Fruit fly (Drosophila melanogaster) Kc167 (cell line): ENCODE results near the gene Trx2.

Source experiments
- insv ChIP-seq: fragments of >200 bp; optimal IDR thresholded peaks from 3 replicates; lab custom pipeline; 2018; ENCODE audit warnings: missing external identifiers
- psq ChIP-seq: fragments of >200 bp; optimal IDR thresholded peaks from 2 replicates; lab custom pipeline; 2017; ENCODE audit warnings: missing external identifiers

DNA sequence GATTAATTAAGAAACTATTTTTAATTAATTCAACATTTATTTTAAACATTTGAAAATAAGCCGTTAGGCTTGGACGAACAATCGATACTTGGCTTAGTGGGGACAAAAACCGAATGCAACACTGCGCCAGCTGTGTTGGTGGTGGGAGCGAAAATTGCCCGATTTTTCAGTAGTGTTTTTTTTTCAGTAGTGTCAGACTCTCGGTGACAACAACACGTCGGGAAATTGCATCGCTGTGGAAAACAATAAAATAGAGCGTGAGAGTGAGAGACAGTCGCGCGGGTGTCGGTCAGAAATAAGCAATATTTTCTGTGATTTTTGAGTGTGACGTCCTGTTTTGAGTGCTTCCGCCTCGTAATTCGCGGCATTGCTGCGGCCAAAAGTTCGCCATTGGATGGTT, 3.7 kb downstream of the Trx2 start:
- TF ChIP-seq psq (lab: Kevin White, UChicago): no peak
- TF ChIP-seq insv (lab: Kevin White, UChicago): no peak
